Fruit fly (Drosophila melanogaster): ENCODE measurements around the gene frj.

dm6 chr2L:6502887-6503723, 47.3 kb downstream of the frj start:
- TF ChIP-seq Dfd (GFP tag; optimal IDR thresholded peaks at IDR 0.05) (no peak), brk (GFP tag; optimal IDR thresholded peaks at IDR 0.05) (no peak), dl (GFP tag; optimal IDR thresholded peaks at IDR 0.05; ENCODE audit: insufficient read depth in 1 of 2, partially characterized antibody in 2 of 2) (no peak), Hr83 (GFP tag; optimal IDR thresholded peaks at IDR 0.05; ENCODE audit: poor library complexity, severe bottlenecking) (no peak), jim (GFP tag; optimal IDR thresholded peaks at IDR 0.05) (no peak), CrebA (GFP tag; optimal IDR thresholded peaks at IDR 0.05; ENCODE audit: borderline replicate concordance) (no peak), Mio (GFP tag; optimal IDR thresholded peaks at IDR 0.05) (no peak), woc (GFP tag; optimal IDR thresholded peaks at IDR 0.05) (no peak), dmrt93B (GFP tag; optimal IDR thresholded peaks at IDR 0.05) (no peak), sv (GFP tag; optimal IDR thresholded peaks at IDR 0.05) (no peak), Hnf4 (GFP tag; optimal IDR thresholded peaks at IDR 0.05) (no peak), CG32264 (GFP tag; optimal IDR thresholded peaks at IDR 0.05) (no peak), br (GFP tag; optimal IDR thresholded peaks at IDR 0.05) (no peak)
